Worm (Caenorhabditis elegans) whole organism, early embryonic: Measurements from ENCODE around the gene F58B4.6.

Experiments used
- F13C5.2 ChIP-seq: sonication (generic microtip); optimal IDR thresholded peaks from 2 replicates; lab custom pipeline; 2017; ENCODE audit warnings: mild to moderate bottlenecking, missing genetic modification characterization, inconsistent platforms, missing compliant biosample characterization
- aly-1 ChIP-seq: sonication (generic microtip); optimal IDR thresholded peaks from 2 replicates; lab custom pipeline; 2016; ENCODE audit warnings: missing genetic modification characterization, missing compliant biosample characterization
- ama-1 ChIP-seq: fragments of 150-350 bp; optimal IDR thresholded peaks from 2 replicates; lab custom pipeline; 2014
- pes-1 ChIP-seq: fragments of 200-800 bp; sonication (Bioruptor generic); IDR thresholded peaks from 2 replicates; pipeline ENCODE4 v1.3.6; 2022; ENCODE audit warnings: missing genetic modification reagents, missing genetic modification characterization, missing compliant biosample characterization

ce11 chrV:10894601-10895000 is 30.2 kb upstream of the F58B4.6 start, which contains the start of the genes F32D8.14 and F32D8.5:
- TF ChIP-seq pes-1 (GFP tag; lab: Robert Waterston, UW) (peak; percentile 28; the same call in 1 of the 2 replicates), F13C5.2 (tag; lab: Kevin White, UChicago) (peak; percentile 19), aly-1 (tag; lab: Kevin White, UChicago) (no peak), ama-1 (no peak)
